Fruit fly (Drosophila melanogaster): ENCODE results near the gene His4r.

Gene His4r

dm6 chr3R:14608892-14609692 is 16.5 kb upstream of the His4r start, which contains the start of gene CG14853 (continued):
- TF ChIP-seq CG6683 (GFP tag; optimal IDR thresholded peaks at IDR 0.05) (peak; percentile 29), D19B (GFP tag; optimal IDR thresholded peaks at IDR 0.05) (peak; percentile 87), Antp (GFP tag; optimal IDR thresholded peaks at IDR 0.05) (no peak), CG8359 (GFP tag; optimal IDR thresholded peaks at IDR 0.05; ENCODE audit: borderline replicate concordance) (peak; percentile 32), schlank (tag; optimal IDR thresholded peaks at IDR 0.05) (peak; percentile 47), CG7987 (GFP tag; optimal IDR thresholded peaks at IDR 0.05) (peak; percentile 87), exex (tag; optimal IDR thresholded peaks at IDR 0.05) (no peak), lola (GFP tag; optimal IDR thresholded peaks at IDR 0.05) (peak in 1 of 3 experiments; percentile 84), gce (GFP tag; IDR thresholded peaks at IDR 0.05) (peak; percentile 77; the same call in 2 of the 3 replicates), ssp (GFP tag; IDR thresholded peaks at IDR 0.05) (peak; percentile 63), CG18619 (GFP tag; optimal IDR thresholded peaks at IDR 0.05) (peak; percentile 73), CG33213 (GFP tag; optimal IDR thresholded peaks at IDR 0.05) (no peak), az2 (GFP tag; optimal IDR thresholded peaks at IDR 0.05) (peak; percentile 89), CG5245 (GFP tag; optimal IDR thresholded peaks at IDR 0.05) (no peak), Gug (GFP tag; IDR thresholded peaks at IDR 0.05) (peak; percentile 52; the same call in 2 of the 4 replicates), mam (GFP tag; optimal IDR thresholded peaks at IDR 0.05) (peak; percentile 39), Dbx (GFP tag; IDR thresholded peaks at IDR 0.05) (no peak), vfl (GFP tag; optimal IDR thresholded peaks at IDR 0.05) (no peak), Lhr (GFP tag; optimal IDR thresholded peaks at IDR 0.05) (peak; percentile 22), CG8765 (GFP tag; IDR thresholded peaks at IDR 0.05) (no peak), CG31365 (tag; optimal IDR thresholded peaks at IDR 0.05) (peak; percentile 66), Myb (GFP tag; optimal IDR thresholded peaks at IDR 0.05) (no peak), NC2β (GFP tag; optimal IDR thresholded peaks at IDR 0.05) (no peak), CG7271 (tag; optimal IDR thresholded peaks at IDR 0.05) (peak; percentile 48), CG13123 (GFP tag; optimal IDR thresholded peaks at IDR 0.05) (peak; percentile 33), CG16815 (GFP tag; optimal IDR thresholded peaks at IDR 0.05) (peak; percentile 53), aop (GFP tag; IDR thresholded peaks at IDR 0.05) (peak; percentile 49; the same call in 1 of the 2 replicates), CG11504 (tag; optimal IDR thresholded peaks at IDR 0.05) (peak; percentile 81), eve (GFP tag; optimal IDR thresholded peaks at IDR 0.05) (peak in 1 of 2 experiments; percentile 68), CG2712 (tag; optimal IDR thresholded peaks at IDR 0.05) (peak; percentile 92), tll (GFP tag; optimal IDR thresholded peaks at IDR 0.05) (no peak), nerfin-1 (tag; optimal IDR thresholded peaks at IDR 0.05) (peak; percentile 65), Stat92E (GFP tag; optimal IDR thresholded peaks at IDR 0.05) (no peak), CG10959 (GFP tag; IDR thresholded peaks at IDR 0.05) (no peak), tin (GFP tag; optimal IDR thresholded peaks at IDR 0.05) (peak; percentile 32), eyg (GFP tag; optimal IDR thresholded peaks at IDR 0.05) (peak; percentile 4), Kr (GFP tag; optimal IDR thresholded peaks at IDR 0.05) (no peak), Fer1 (GFP tag; optimal IDR thresholded peaks at IDR 0.05) (peak; percentile 71), lilli (GFP tag; optimal IDR thresholded peaks at IDR 0.05) (peak; percentile 70), emc (GFP tag; optimal IDR thresholded peaks at IDR 0.05) (no peak), danr (GFP tag; IDR thresholded peaks at IDR 0.05) (0 out of 2 replicates have a peak, but pooled peaks have one; percentile 21), CG7357 (GFP tag; IDR thresholded peaks at IDR 0.05) (no peak), Nf-YB (GFP tag; optimal IDR thresholded peaks at IDR 0.05) (peak; percentile 73), sqz (GFP tag; optimal IDR thresholded peaks at IDR 0.05) (peak; percentile 50), MESR4 (GFP tag; optimal IDR thresholded peaks at IDR 0.05) (no peak), Aef1 (GFP tag; IDR thresholded peaks at IDR 0.05) (peak; percentile 72), salm (tag; optimal IDR thresholded peaks at IDR 0.05) (no peak), CG12769 (tag; optimal IDR thresholded peaks at IDR 0.05) (no peak)
